Worm (Caenorhabditis elegans) whole organism, L3 larva: Measurements from ENCODE around the gene srj-55.

Source experiments
- ama-1 ChIP-seq: fragments of 150-350 bp; optimal IDR thresholded peaks from 2 replicates; lab custom pipeline; 2018
- fkh-10 ChIP-seq: sonication (generic microtip); optimal IDR thresholded peaks from 2 replicates; lab custom pipeline; 2017; ENCODE audit warnings: missing biosample characterization, missing genetic modification reagents, missing genetic modification characterization
- jun-1 ChIP-seq: fragments of 150-350 bp; optimal IDR thresholded peaks from 2 replicates; lab custom pipeline; 2014; ENCODE audit warnings: missing biosample characterization, missing genetic modification reagents, missing genetic modification characterization
- zag-1 ChIP-seq: fragments of 150-350 bp; optimal IDR thresholded peaks from 2 replicates; lab custom pipeline; 2014; ENCODE audit warnings: missing biosample characterization, missing genetic modification characterization

- no peak for TF ChIP-seq jun-1 (tag; lab: Kevin White, UChicago)
- TF ChIP-seq zag-1 (tag; lab: Kevin White, UChicago): no peak
- TF ChIP-seq fkh-10: no peak
- TF ChIP-seq ama-1 (lab: Kevin White, UChicago): no peak
Measured at ce11 chrV:2877509-2877908, 19.8 kb upstream of the srj-55 start, which contains the start of gene F37B4.10.
